Worm (Caenorhabditis elegans): Measurements from ENCODE around the gene irld-6.

The irld-6 gene

ce11 chrV:10716865-10717713, 39.5 kb downstream of the irld-6 start (continued):
- TF ChIP-seq fkh-2 (tag; optimal IDR thresholded peaks at IDR 0.05): no peak
- TF ChIP-seq unc-62 (GFP tag; optimal IDR thresholded peaks at IDR 0.05): no peak
- TF ChIP-seq ceh-9 (tag; optimal IDR thresholded peaks at IDR 0.05): no peak
- no peak for TF ChIP-seq nfya-1 (tag; optimal IDR thresholded peaks at IDR 0.05; ENCODE audit: insufficient read depth)
- no peak for TF ChIP-seq nhr-11 (tag; optimal IDR thresholded peaks at IDR 0.05)
- TF ChIP-seq sea-2 (GFP tag; optimal IDR thresholded peaks at IDR 0.05): no peak
- TF ChIP-seq ztf-11 (tag; optimal IDR thresholded peaks at IDR 0.05): no peak
- no peak for TF ChIP-seq zag-1 (tag; optimal IDR thresholded peaks at IDR 0.05)
- TF ChIP-seq unc-39 (tag; optimal IDR thresholded peaks at IDR 0.05): no peak
- TF ChIP-seq mml-1 (tag; optimal IDR thresholded peaks at IDR 0.05): no peak
- peak; percentile 33 for TF ChIP-seq hmg-11 (tag; optimal IDR thresholded peaks at IDR 0.05)

- TF ChIP-seq jun-1 (tag; optimal IDR thresholded peaks at IDR 0.05): peak; percentile 87
- TF ChIP-seq R02D3.7 (tag; optimal IDR thresholded peaks at IDR 0.05): peak; percentile 54
- TF ChIP-seq ceh-82 (tag; optimal IDR thresholded peaks at IDR 0.05): no peak
- TF ChIP-seq nhr-67 (tag; optimal IDR thresholded peaks at IDR 0.05): no peak
- TF ChIP-seq zag-1 (tag; optimal IDR thresholded peaks at IDR 0.05): no peak
- no peak for TF ChIP-seq fkh-2 (tag; optimal IDR thresholded peaks at IDR 0.05)
- no peak for TF ChIP-seq nhr-28 (tag; optimal IDR thresholded peaks at IDR 0.05)
- TF ChIP-seq egl-27 (tag; optimal IDR thresholded peaks at IDR 0.05): peak; percentile 65
- TF ChIP-seq fos-1 (tag; optimal IDR thresholded peaks at IDR 0.05): peak; percentile 42
- TF ChIP-seq fkh-10 (GFP tag; optimal IDR thresholded peaks at IDR 0.05): peak; percentile 98
- peak; percentile 66 for TF ChIP-seq skn-1 (tag; optimal IDR thresholded peaks at IDR 0.05)
- TF ChIP-seq unc-62 (GFP tag; optimal IDR thresholded peaks at IDR 0.05): peak; percentile 44
- peak; percentile 6 for TF ChIP-seq hmg-11 (tag; optimal IDR thresholded peaks at IDR 0.05)
- TF ChIP-seq unc-39 (tag; optimal IDR thresholded peaks at IDR 0.05): no peak
- TF ChIP-seq ceh-9 (tag; optimal IDR thresholded peaks at IDR 0.05): no peak
- TF ChIP-seq lin-15B (tag; optimal IDR thresholded peaks at IDR 0.05): peak; percentile 33
- TF ChIP-seq elt-3 (tag; optimal IDR thresholded peaks at IDR 0.05): no peak
- TF ChIP-seq nhr-43 (tag; optimal IDR thresholded peaks at IDR 0.05; ENCODE audit: poor library complexity, severe bottlenecking): peak; percentile 87
- peak; percentile 95 for TF ChIP-seq snpc-4 (tag; optimal IDR thresholded peaks at IDR 0.05)
- peak; percentile 57 for TF ChIP-seq elt-2 (tag; optimal IDR thresholded peaks at IDR 0.05)
- TF ChIP-seq mml-1 (tag; optimal IDR thresholded peaks at IDR 0.05): peak; percentile 77
- TF ChIP-seq tbx-2 (tag; optimal IDR thresholded peaks at IDR 0.05): peak; percentile 89
- peak; percentile 47 for TF ChIP-seq ztf-4 (tag; optimal IDR thresholded peaks at IDR 0.05)
- peak; percentile 85 for TF ChIP-seq nhr-11 (tag; optimal IDR thresholded peaks at IDR 0.05)
- no peak for TF ChIP-seq eor-1 (tag; optimal IDR thresholded peaks at IDR 0.05)
- TF ChIP-seq sea-2 (GFP tag; optimal IDR thresholded peaks at IDR 0.05): no peak
- peak; percentile 6 for TF ChIP-seq elt-1 (tag; optimal IDR thresholded peaks at IDR 0.05)
- TF ChIP-seq nhr-25 (tag; optimal IDR thresholded peaks at IDR 0.05): peak; percentile 83
- peak; percentile 4 for TF ChIP-seq ama-1 (optimal IDR thresholded peaks at IDR 0.05)
- TF ChIP-seq mdl-1 (tag; optimal IDR thresholded peaks at IDR 0.05): peak; percentile 97
- TF ChIP-seq nhr-23 (tag; optimal IDR thresholded peaks at IDR 0.05): peak; percentile 86
- no peak for TF ChIP-seq egl-5 (tag; optimal IDR thresholded peaks at IDR 0.05)
- no peak for TF ChIP-seq nhr-76 (tag; optimal IDR thresholded peaks at IDR 0.05)
- no peak for TF ChIP-seq nhr-77 (tag; optimal IDR thresholded peaks at IDR 0.05)
- no peak for TF ChIP-seq ztf-11 (tag; optimal IDR thresholded peaks at IDR 0.05)
- peak; percentile 36 for TF ChIP-seq pqm-1 (tag; optimal IDR thresholded peaks at IDR 0.05)
- peak; percentile 83 for TF ChIP-seq pha-4 (tag; optimal IDR thresholded peaks at IDR 0.05)
- TF ChIP-seq nfya-1 (tag; optimal IDR thresholded peaks at IDR 0.05; ENCODE audit: insufficient read depth): peak; percentile 92
- TF ChIP-seq ZK546.5 (tag; optimal IDR thresholded peaks at IDR 0.05): no peak
- peak; percentile 100 for TF ChIP-seq lin-39 (tag; optimal IDR thresholded peaks at IDR 0.05)
- no peak for TF ChIP-seq ceh-28 (tag; optimal IDR thresholded peaks at IDR 0.05)
- no peak for TF ChIP-seq nhr-12 (tag; optimal IDR thresholded peaks at IDR 0.05)
- TF ChIP-seq daf-12 (tag; optimal IDR thresholded peaks at IDR 0.05): no peak
- peak; percentile 63 for TF ChIP-seq ceh-16 (tag; optimal IDR thresholded peaks at IDR 0.05)
- TF ChIP-seq aly-2 (tag; optimal IDR thresholded peaks at IDR 0.05): peak; percentile 3
- no peak for TF ChIP-seq nhr-237 (tag; optimal IDR thresholded peaks at IDR 0.05)
These were observed 41.1 kb downstream of the irld-6 start for ce11 chrV:10715158-10716152.

All from whole organism, L3 larva.